Worm (Caenorhabditis elegans) whole organism, early embryonic: ENCODE data around the gene Y119D3B.14.

ENCODE experiments used
- B0310.2 ChIP-seq: sonication (generic microtip); optimal IDR thresholded peaks from 2 replicates; lab custom pipeline; 2016; ENCODE audit warnings: mild to moderate bottlenecking, missing genetic modification characterization, missing compliant biosample characterization
- F13C5.2 ChIP-seq: sonication (generic microtip); optimal IDR thresholded peaks from 2 replicates; lab custom pipeline; 2017; ENCODE audit warnings: mild to moderate bottlenecking, missing genetic modification characterization, inconsistent platforms, missing compliant biosample characterization
- aly-1 ChIP-seq: sonication (generic microtip); optimal IDR thresholded peaks from 2 replicates; lab custom pipeline; 2016; ENCODE audit warnings: missing genetic modification characterization, missing compliant biosample characterization
- ama-1 ChIP-seq: fragments of 150-350 bp; optimal IDR thresholded peaks from 2 replicates; lab custom pipeline; 2014
- ceh-36 ChIP-seq: sonication (generic microtip); optimal IDR thresholded peaks from 2 replicates; lab custom pipeline; 2016; ENCODE audit warnings: missing genetic modification characterization, inconsistent platforms, missing compliant biosample characterization
- flt-1 ChIP-seq: fragments of 200-800 bp; sonication (Bioruptor generic); IDR thresholded peaks from 2 replicates; pipeline ENCODE4 v1.3.6; 2022; ENCODE audit warnings: missing genetic modification characterization, missing compliant biosample characterization
- hmg-4 ChIP-seq: fragments of 200-800 bp; sonication (Bioruptor generic); optimal IDR thresholded peaks from 2 replicates; lab custom pipeline; 2018; ENCODE audit warnings: mild to moderate bottlenecking, missing genetic modification characterization, missing compliant biosample characterization
- hnd-1 ChIP-seq: sonication (generic microtip); optimal IDR thresholded peaks from 2 replicates; lab custom pipeline; 2016; ENCODE audit warnings: missing genetic modification characterization, missing compliant biosample characterization
- pes-1 ChIP-seq: fragments of 200-800 bp; sonication (Bioruptor generic); IDR thresholded peaks from 2 replicates; pipeline ENCODE4 v1.3.6; 2022; ENCODE audit warnings: missing genetic modification reagents, missing genetic modification characterization, missing compliant biosample characterization
- sea-1 ChIP-seq: fragments of 200-800 bp; sonication (Bioruptor generic); conservative IDR thresholded peaks from 2 replicates; pipeline ENCODE4 v1.3.6; 2022; ENCODE audit warnings: missing genetic modification characterization, missing compliant biosample characterization
- tbx-37 ChIP-seq: fragments of 200-800 bp; sonication (Bioruptor generic); conservative IDR thresholded peaks from 2 replicates; pipeline ENCODE4 v1.3.6; 2022; ENCODE audit warnings: missing genetic modification reagents, missing genetic modification characterization, missing compliant biosample characterization
- tra-4 ChIP-seq: sonication (generic microtip); optimal IDR thresholded peaks from 2 replicates; lab custom pipeline; 2017; ENCODE audit warnings: missing genetic modification characterization, missing compliant biosample characterization

- TF ChIP-seq flt-1 (GFP tag; lab: Robert Waterston, UW) (no peak), ama-1 (lab: Kevin White, UChicago) (no peak), hmg-4 (GFP tag; lab: Kevin White, UChicago) (no peak), hnd-1 (no peak), pes-1 (GFP tag; lab: Robert Waterston, UW) (no peak), aly-1 (tag; lab: Kevin White, UChicago) (no peak), tra-4 (no peak), ceh-36 (no peak), sea-1 (GFP tag; lab: Robert Waterston, UW) (no peak), tbx-37 (no peak), B0310.2 (tag; lab: Kevin White, UChicago) (no peak), F13C5.2 (tag; lab: Kevin White, UChicago) (no peak)
Observed at ce11 chrIII:1230672-1231071, 37.1 kb upstream of the Y119D3B.14 start.
